Worm (Caenorhabditis elegans) whole organism, young adult: ENCODE measurements around the gene nspc-18.
A peak's percentile ranks its signal among the peaks of the same experiment; 100 is the strongest.

ENCODE experiments used
- B0035.1 ChIP-seq: sonication (generic microtip); optimal IDR thresholded peaks from 2 replicates; lab custom pipeline; 2016; ENCODE audit warnings: missing genetic modification characterization, mild to moderate bottlenecking, missing compliant biosample characterization, missing genotype, missing genetic modification reagents
- B0261.1 ChIP-seq: sonication (generic microtip); optimal IDR thresholded peaks from 2 replicates; lab custom pipeline; 2016; ENCODE audit warnings: mild to moderate bottlenecking, missing genetic modification characterization, moderate library complexity, missing compliant biosample characterization
- B0336.3 ChIP-seq: fragments of 200-800 bp; sonication (Bioruptor generic); IDR thresholded peaks from 2 replicates; pipeline ENCODE4 v1.3.6; 2022; ENCODE audit warnings: missing genetic modification characterization, missing compliant biosample characterization
- C17E4.6 ChIP-seq: fragments of 200-800 bp; sonication (Bioruptor generic); IDR thresholded peaks from 2 replicates; pipeline ENCODE4 v1.3.6; 2022; ENCODE audit warnings: missing genetic modification reagents, missing genetic modification characterization, missing compliant biosample characterization
- D2030.7 ChIP-seq: fragments of 200-800 bp; sonication (Bioruptor generic); IDR thresholded peaks from 2 replicates; pipeline ENCODE4 v1.3.6; 2022; ENCODE audit warnings: missing genetic modification reagents, missing genetic modification characterization, missing compliant biosample characterization
- F10E7.11 ChIP-seq: sonication (generic microtip); optimal IDR thresholded peaks from 2 replicates; lab custom pipeline; 2017; ENCODE audit warnings: mild to moderate bottlenecking, missing genetic modification characterization, moderate library complexity, missing compliant biosample characterization
- F23B12.7 ChIP-seq: sonication (generic microtip); optimal IDR thresholded peaks from 2 replicates; lab custom pipeline; 2017; ENCODE audit warnings: missing genetic modification characterization, mild to moderate bottlenecking, missing compliant biosample characterization, antibody characterized with exemption, moderate library complexity; ENCODE audit not compliant: insufficient read depth
- F49E8.2 ChIP-seq: sonication (generic microtip); optimal IDR thresholded peaks from 3 replicates; lab custom pipeline; 2017; ENCODE audit warnings: missing genetic modification characterization, mild to moderate bottlenecking, missing compliant biosample characterization, antibody characterized with exemption, moderate library complexity; ENCODE audit not compliant: insufficient read depth
- F57A8.1 ChIP-seq: fragments of 200-800 bp; sonication (Bioruptor generic); optimal IDR thresholded peaks from 2 replicates; lab custom pipeline; 2018; ENCODE audit warnings: mild to moderate bottlenecking, missing genetic modification characterization, moderate library complexity, missing compliant biosample characterization
- F57C9.4 ChIP-seq: sonication (generic microtip); optimal IDR thresholded peaks from 2 replicates; lab custom pipeline; 2017; ENCODE audit warnings: mild to moderate bottlenecking, missing genetic modification characterization, missing compliant biosample characterization
- T07F8.4 ChIP-seq: sonication (generic microtip); optimal IDR thresholded peaks from 2 replicates; lab custom pipeline; 2016; ENCODE audit warnings: mild to moderate bottlenecking, missing genetic modification characterization, moderate library complexity, missing compliant biosample characterization
- T26A5.8 ChIP-seq: sonication (generic microtip); optimal IDR thresholded peaks from 2 replicates; lab custom pipeline; 2016; ENCODE audit warnings: missing genetic modification characterization, missing compliant biosample characterization
- Y95B8A.8 ChIP-seq: fragments of 200-800 bp; sonication (Bioruptor generic); IDR thresholded peaks from 2 replicates; pipeline ENCODE4 v1.3.6; 2022; ENCODE audit warnings: missing genetic modification reagents, missing genetic modification characterization, missing compliant biosample characterization
- ZK185.1 ChIP-seq: sonication (generic microtip); optimal IDR thresholded peaks from 2 replicates; lab custom pipeline; 2016; ENCODE audit warnings: mild to moderate bottlenecking, missing genetic modification characterization, missing compliant biosample characterization; ENCODE audit not compliant: poor library complexity, severe bottlenecking
- akir-1 ChIP-seq: fragments of 200-800 bp; sonication (Bioruptor generic); optimal IDR thresholded peaks from 2 replicates; lab custom pipeline; 2018; ENCODE audit warnings: mild to moderate bottlenecking, missing genetic modification characterization, moderate library complexity, missing compliant biosample characterization
- ama-1 ChIP-seq, 3 experiments: fragments of 150-350 bp in 1 of 3; sonication (generic microtip) in 2 of 3; optimal IDR thresholded peaks; 2 replicates each; lab custom pipeline; 2014 to 2018; ENCODE audit warnings: missing biosample characterization in 2 of 3, missing genetic modification characterization in 2 of 3, missing genetic modification reagents in 2 of 3
- aptf-2 ChIP-seq: fragments of 200-800 bp; sonication (Bioruptor generic); conservative IDR thresholded peaks from 2 replicates; pipeline ENCODE4 v1.3.6; 2022; ENCODE audit warnings: missing genetic modification reagents, missing genetic modification characterization, missing compliant biosample characterization
- aptf-3 ChIP-seq: fragments of 200-800 bp; sonication (Bioruptor generic); IDR thresholded peaks from 2 replicates; pipeline ENCODE4 v1.3.6; 2022; ENCODE audit warnings: missing genetic modification characterization, missing compliant biosample characterization
- attf-3 ChIP-seq: fragments of 200-800 bp; sonication (Bioruptor generic); conservative IDR thresholded peaks from 2 replicates; pipeline ENCODE4 v1.3.6; 2022; ENCODE audit warnings: missing genetic modification reagents, missing genetic modification characterization, missing compliant biosample characterization
- bed-2 ChIP-seq: fragments of 200-800 bp; sonication (Bioruptor generic); IDR thresholded peaks from 2 replicates; pipeline ENCODE4 v1.3.6; 2022; ENCODE audit warnings: missing genetic modification reagents, missing genetic modification characterization, missing compliant biosample characterization
- cebp-1 ChIP-seq, 2 experiments: fragments of 200-800 bp in 1 of 2; sonication (Bioruptor generic) in 1 of 2; sonication (generic microtip) in 1 of 2; IDR thresholded peaks in 1 of 2; optimal IDR thresholded peaks in 1 of 2; 2 replicates each; pipeline versions ENCODE4 v1.3.6 to Lab custom; 2017 to 2022; ENCODE audit warnings: missing compliant biosample characterization in 2 of 2, missing genetic modification characterization in 2 of 2, mild to moderate bottlenecking in 1 of 2, missing genetic modification reagents in 1 of 2, moderate library complexity in 1 of 2
- ceh-100 ChIP-seq: fragments of 200-800 bp; sonication (Bioruptor generic); IDR thresholded peaks from 2 replicates; pipeline ENCODE4 v1.3.6; 2022; ENCODE audit warnings: missing genetic modification reagents, missing genetic modification characterization, missing compliant biosample characterization
- ceh-91 ChIP-seq: fragments of 200-800 bp; sonication (Bioruptor generic); IDR thresholded peaks from 2 replicates; pipeline ENCODE4 v1.3.6; 2022; ENCODE audit warnings: missing genetic modification reagents, missing genetic modification characterization, missing compliant biosample characterization
- chd-7 ChIP-seq: sonication (generic microtip); optimal IDR thresholded peaks from 2 replicates; lab custom pipeline; 2016; ENCODE audit warnings: mild to moderate bottlenecking, missing genetic modification characterization, moderate library complexity, missing compliant biosample characterization
- die-1 ChIP-seq: sonication (generic microtip); optimal IDR thresholded peaks from 2 replicates; lab custom pipeline; 2016; ENCODE audit warnings: missing genotype, mild to moderate bottlenecking, missing genetic modification characterization, missing compliant biosample characterization
- dox-1 ChIP-seq: fragments of 200-800 bp; sonication (Bioruptor generic); IDR thresholded peaks from 2 replicates; pipeline ENCODE4 v1.3.6; 2022; ENCODE audit warnings: missing genetic modification reagents, missing genetic modification characterization, missing compliant biosample characterization
- ekl-4 ChIP-seq: fragments of 200-800 bp; sonication (Bioruptor generic); IDR thresholded peaks from 2 replicates; pipeline ENCODE4 v1.3.6; 2022; ENCODE audit warnings: missing genetic modification reagents, missing genetic modification characterization, missing compliant biosample characterization
- him-1 ChIP-seq: sonication (generic microtip); optimal IDR thresholded peaks from 2 replicates; lab custom pipeline; 2016; ENCODE audit warnings: missing genotype, missing genetic modification reagents, missing genetic modification characterization, missing compliant biosample characterization
- hmg-20 ChIP-seq: fragments of 200-800 bp; sonication (Bioruptor generic); IDR thresholded peaks from 2 replicates; pipeline ENCODE4 v1.3.6; 2022; ENCODE audit warnings: missing genetic modification reagents, missing genetic modification characterization, missing compliant biosample characterization
- let-607 ChIP-seq, 2 experiments: fragments of 200-800 bp in 1 of 2; sonication (Bioruptor generic) in 1 of 2; sonication (generic microtip) in 1 of 2; optimal IDR thresholded peaks; 2 replicates each; lab custom pipeline; 2016 to 2018; ENCODE audit warnings: mild to moderate bottlenecking in 2 of 2, missing compliant biosample characterization in 2 of 2, missing genetic modification characterization in 2 of 2, moderate library complexity in 2 of 2, missing genotype in 1 of 2
- lin-26 ChIP-seq: fragments of 200-800 bp; sonication (Bioruptor generic); IDR thresholded peaks from 2 replicates; pipeline ENCODE4 v1.3.6; 2022; ENCODE audit warnings: missing genetic modification reagents, missing genetic modification characterization, missing compliant biosample characterization
- lin-40 ChIP-seq: sonication (generic microtip); optimal IDR thresholded peaks from 2 replicates; lab custom pipeline; 2016; ENCODE audit warnings: missing genetic modification characterization, mild to moderate bottlenecking, missing compliant biosample characterization, missing genotype, missing genetic modification reagents
- lin-54 ChIP-seq: fragments of 200-800 bp; sonication (Bioruptor generic); optimal IDR thresholded peaks from 2 replicates; lab custom pipeline; 2018; ENCODE audit warnings: mild to moderate bottlenecking, missing genetic modification characterization, missing compliant biosample characterization
- madf-10 ChIP-seq: sonication (generic microtip); optimal IDR thresholded peaks from 2 replicates; lab custom pipeline; 2016; ENCODE audit warnings: mild to moderate bottlenecking, missing genetic modification characterization, missing compliant biosample characterization
- nfya-2 ChIP-seq: fragments of 200-800 bp; sonication (Bioruptor generic); IDR thresholded peaks from 2 replicates; pipeline ENCODE4 v1.3.6; 2022; ENCODE audit warnings: missing genetic modification reagents, missing genetic modification characterization, missing compliant biosample characterization
- nhr-120 ChIP-seq: fragments of 200-800 bp; sonication (Bioruptor generic); IDR thresholded peaks from 2 replicates; pipeline ENCODE4 v1.3.6; 2022; ENCODE audit warnings: missing genetic modification characterization, missing compliant biosample characterization
- nhr-27 ChIP-seq: fragments of 200-800 bp; sonication (Bioruptor generic); optimal IDR thresholded peaks from 2 replicates; lab custom pipeline; 2018; ENCODE audit warnings: mild to moderate bottlenecking, missing genetic modification characterization, moderate library complexity, missing compliant biosample characterization
- nhr-90 ChIP-seq: sonication (generic microtip); optimal IDR thresholded peaks from 2 replicates; lab custom pipeline; 2016; ENCODE audit warnings: missing genotype, mild to moderate bottlenecking, missing genetic modification characterization, missing compliant biosample characterization
- repo-1 ChIP-seq: sonication (generic microtip); optimal IDR thresholded peaks from 2 replicates; lab custom pipeline; 2017; ENCODE audit warnings: mild to moderate bottlenecking, missing genetic modification characterization, missing compliant biosample characterization
- snpc-1.1 ChIP-seq: sonication (generic microtip); optimal IDR thresholded peaks from 2 replicates; lab custom pipeline; 2017; ENCODE audit warnings: missing genetic modification characterization, mild to moderate bottlenecking, missing compliant biosample characterization, antibody characterized with exemption, moderate library complexity, missing genotype, missing genetic modification reagents; ENCODE audit not compliant: insufficient read depth
- tlf-1 ChIP-seq: fragments of 200-800 bp; sonication (Bioruptor generic); optimal IDR thresholded peaks from 2 replicates; lab custom pipeline; 2018; ENCODE audit warnings: mild to moderate bottlenecking, missing genetic modification characterization, missing compliant biosample characterization
- zfh-2 ChIP-seq: fragments of 200-800 bp; sonication (Bioruptor generic); conservative IDR thresholded peaks from 2 replicates; pipeline ENCODE4 v1.3.6; 2022; ENCODE audit warnings: missing genetic modification reagents, missing genetic modification characterization, missing compliant biosample characterization
- zim-3 ChIP-seq: sonication (generic microtip); optimal IDR thresholded peaks from 2 replicates; lab custom pipeline; 2017; ENCODE audit warnings: mild to moderate bottlenecking, missing genetic modification characterization, moderate library complexity, missing compliant biosample characterization
- ztf-26 ChIP-seq: sonication (generic microtip); optimal IDR thresholded peaks from 2 replicates; lab custom pipeline; 2017; ENCODE audit warnings: missing genetic modification characterization, missing compliant biosample characterization
- ztf-6 ChIP-seq: fragments of 200-800 bp; sonication (Bioruptor generic); IDR thresholded peaks from 2 replicates; pipeline ENCODE4 v1.3.6; 2022; ENCODE audit warnings: missing genetic modification reagents, missing genetic modification characterization, missing compliant biosample characterization

nspc-18 gene

ce11 chrX:14478743-14479428 lies 48.6 kb downstream of the nspc-18 start, which contains the start of gene M163.11 (continued):
- TF ChIP-seq die-1 (tag; lab: Kevin White, UChicago) (peak; percentile 92), akir-1 (GFP tag; lab: Kevin White, UChicago) (no peak), aptf-3 (GFP tag; lab: Robert Waterston, UW) (0 out of 2 replicates have a peak, but pooled peaks have one; percentile 55), F23B12.7 (tag; lab: Kevin White, UChicago) (peak; percentile 9), lin-40 (tag; lab: Kevin White, UChicago) (peak; percentile 11), ztf-26 (tag; lab: Kevin White, UChicago) (peak; percentile 15), F49E8.2 (peak; percentile 40), madf-10 (tag; lab: Kevin White, UChicago) (peak; percentile 39), T26A5.8 (tag; lab: Kevin White, UChicago) (no peak), B0035.1 (tag; lab: Kevin White, UChicago) (peak; percentile 43), snpc-1.1 (tag; lab: Kevin White, UChicago) (peak; percentile 71), ztf-6 (GFP tag; lab: Robert Waterston, UW) (0 out of 2 replicates have a peak, but pooled peaks have one; percentile 13), B0261.1 (tag; lab: Kevin White, UChicago) (peak; percentile 82), chd-7 (tag; lab: Kevin White, UChicago) (peak; percentile 61), C17E4.6 (no peak), T07F8.4 (tag; lab: Kevin White, UChicago) (peak; percentile 58), hmg-20 (GFP tag; lab: Robert Waterston, UW) (peak; percentile 67; the same call in 1 of the 2 replicates), lin-54 (GFP tag; lab: Kevin White, UChicago) (peak; percentile 46), F57A8.1 (GFP tag; lab: Kevin White, UChicago) (no peak), nhr-120 (no peak), nhr-90 (tag; lab: Kevin White, UChicago) (peak; percentile 86), dox-1 (GFP tag; lab: Robert Waterston, UW) (peak; percentile 75), ekl-4 (GFP tag; lab: Robert Waterston, UW) (0 out of 2 replicates have a peak, but pooled peaks have one; percentile 55), F10E7.11 (tag; lab: Kevin White, UChicago) (no peak), let-607 (tag; optimal IDR thresholded peaks at IDR 0.05; lab: Kevin White, UChicago) (peak; percentile 30 to 37), ama-1 (optimal IDR thresholded peaks at IDR 0.05; lab: Kevin White, UChicago) (no peak), ama-1 (GFP tag; optimal IDR thresholded peaks at IDR 0.05; lab: Kevin White, UChicago) (peak; percentile 42 to 92), him-1 (peak; percentile 14), nhr-27 (tag; lab: Kevin White, UChicago) (peak; percentile 44), D2030.7 (GFP tag; lab: Robert Waterston, UW) (peak; percentile 69), zim-3 (tag; lab: Kevin White, UChicago) (peak; percentile 57), Y95B8A.8 (GFP tag; lab: Robert Waterston, UW) (no peak), F57C9.4 (tag; lab: Kevin White, UChicago) (no peak), zfh-2 (GFP tag; lab: Robert Waterston, UW) (no peak), lin-26 (GFP tag; lab: Robert Waterston, UW) (peak; percentile 96), repo-1 (tag; lab: Kevin White, UChicago) (peak; percentile 38), ZK185.1 (tag; lab: Kevin White, UChicago) (peak; percentile 87), cebp-1 (GFP tag; IDR thresholded peaks at IDR 0.05; lab: Robert Waterston, UW) (0 out of 2 replicates have a peak, but pooled peaks have one; percentile 22), cebp-1 (tag; optimal IDR thresholded peaks at IDR 0.05; lab: Kevin White, UChicago) (peak; percentile 17), ceh-91 (no peak), bed-2 (GFP tag; lab: Robert Waterston, UW) (no peak), aptf-2 (GFP tag; lab: Robert Waterston, UW) (no peak), nfya-2 (GFP tag; lab: Robert Waterston, UW) (no peak), B0336.3 (GFP tag; lab: Robert Waterston, UW) (no peak), ceh-100 (GFP tag; lab: Robert Waterston, UW) (no peak), tlf-1 (peak; percentile 15), attf-3 (GFP tag; lab: Robert Waterston, UW) (0 out of 2 replicates have a peak, but pooled peaks have one; percentile 17)
